Fruit fly (Drosophila melanogaster) whole organism, embryonic: ENCODE measurements around the gene Ugt36D1.

ENCODE experiments used
- B-H1 ChIP-seq: fragments of 200-800 bp; sonication (Bioruptor generic); IDR thresholded peaks from 3 replicates; pipeline ENCODE4 v1.3.6; 2022; ENCODE audit warnings: missing biosample characterization, missing genetic modification characterization
- CG11085 ChIP-seq: fragments of 200-800 bp; sonication (Bioruptor generic); IDR thresholded peaks from 2 replicates; pipeline ENCODE4 v1.3.6; 2022; ENCODE audit warnings: missing biosample characterization, missing genetic modification characterization
- CG11247 ChIP-seq: fragments of 200-800 bp; sonication (Bioruptor generic); IDR thresholded peaks from 2 replicates; pipeline ENCODE4 v1.3.6; 2022; ENCODE audit warnings: missing biosample characterization, missing genetic modification characterization
- CG14050 ChIP-seq: fragments of 200-800 bp; sonication (Bioruptor generic); IDR thresholded peaks from 3 replicates; pipeline ENCODE4 v1.3.6; 2022; ENCODE audit warnings: missing biosample characterization, missing genetic modification characterization
- CG1603 ChIP-seq: fragments of 200-800 bp; sonication (Bioruptor generic); optimal IDR thresholded peaks from 2 replicates; lab custom pipeline; 2019; ENCODE audit warnings: missing biosample characterization, mild to moderate bottlenecking, missing genetic modification characterization, moderate library complexity
- CG16815 ChIP-seq: fragments of 200-800 bp; sonication (Bioruptor generic); optimal IDR thresholded peaks from 3 replicates; lab custom pipeline; 2017; ENCODE audit warnings: missing biosample characterization, mild to moderate bottlenecking, missing genetic modification characterization
- CG17829 ChIP-seq: fragments of 200-800 bp; optimal IDR thresholded peaks from 2 replicates; lab custom pipeline; 2019; ENCODE audit warnings: missing biosample characterization, mild to moderate bottlenecking, missing genetic modification characterization, moderate library complexity
- CG18599 ChIP-seq: fragments of 200-800 bp; sonication (Bioruptor generic); optimal IDR thresholded peaks from 3 replicates; lab custom pipeline; 2017; ENCODE audit warnings: missing biosample characterization, missing genetic modification characterization, mild to moderate bottlenecking, moderate library complexity, missing genetic modification reagents
- CG18619 ChIP-seq: fragments of 200-800 bp; sonication (Bioruptor generic); optimal IDR thresholded peaks from 3 replicates; lab custom pipeline; 2017; ENCODE audit warnings: missing biosample characterization, mild to moderate bottlenecking, missing genetic modification characterization
- CG2889 ChIP-seq: fragments of 200-800 bp; sonication (Bioruptor generic); IDR thresholded peaks from 3 replicates; pipeline ENCODE4 v1.3.6; 2022; ENCODE audit warnings: missing biosample characterization, missing genetic modification characterization
- CG3163 ChIP-seq: fragments of 200-800 bp; sonication (Bioruptor generic); optimal IDR thresholded peaks from 3 replicates; lab custom pipeline; 2016; ENCODE audit warnings: missing biosample characterization, missing genetic modification characterization
- CG32772 ChIP-seq: fragments of 200-800 bp; sonication (Bioruptor generic); IDR thresholded peaks from 2 replicates; pipeline ENCODE4 v1.3.6; 2022; ENCODE audit warnings: missing biosample characterization, missing genetic modification characterization
- CG6689 ChIP-seq: fragments of 200-800 bp; sonication (Bioruptor generic); IDR thresholded peaks from 2 replicates; pipeline ENCODE4 v1.3.6; 2022; ENCODE audit warnings: missing biosample characterization, missing genetic modification characterization
- CG7786 ChIP-seq: fragments of 200-800 bp; sonication (Bioruptor generic); optimal IDR thresholded peaks from 2 replicates; lab custom pipeline; 2016; ENCODE audit warnings: missing biosample characterization, missing genetic modification characterization
- CG8388 ChIP-seq: fragments of 200-800 bp; sonication (Bioruptor generic); optimal IDR thresholded peaks from 2 replicates; lab custom pipeline; 2019; ENCODE audit warnings: missing biosample characterization, mild to moderate bottlenecking, missing genetic modification characterization, moderate library complexity
- CG8944 ChIP-seq: fragments of 200-800 bp; sonication (Bioruptor generic); optimal IDR thresholded peaks from 3 replicates; lab custom pipeline; 2016; ENCODE audit warnings: missing biosample characterization, missing genetic modification characterization
- CG9797 ChIP-seq: fragments of 200-800 bp; sonication (Bioruptor generic); optimal IDR thresholded peaks from 3 replicates; lab custom pipeline; 2018; ENCODE audit warnings: missing biosample characterization, mild to moderate bottlenecking, missing genetic modification characterization
- CoRest ChIP-seq: fragments of 200-800 bp; sonication (Bioruptor generic); optimal IDR thresholded peaks from 3 replicates; lab custom pipeline; 2018; ENCODE audit warnings: missing biosample characterization, mild to moderate bottlenecking, missing genetic modification characterization, moderate library complexity
- Dll ChIP-seq: fragments of 200-800 bp; sonication (Bioruptor generic); IDR thresholded peaks from 4 replicates; pipeline ENCODE4 v1.3.6; 2022; ENCODE audit warnings: missing biosample characterization, missing genetic modification characterization; ENCODE audit not compliant: partially characterized antibody
- Drgx ChIP-seq: fragments of 200-800 bp; sonication (Bioruptor generic); IDR thresholded peaks from 2 replicates; pipeline ENCODE4 v1.3.6; 2022; ENCODE audit warnings: missing biosample characterization, missing genetic modification characterization
- H2.0 ChIP-seq: fragments of 200-800 bp; sonication (Bioruptor generic); IDR thresholded peaks from 2 replicates; pipeline ENCODE4 v1.3.6; 2022; ENCODE audit warnings: missing biosample characterization, missing genetic modification characterization
- MBD-R2 ChIP-seq: fragments of 200-800 bp; sonication (Bioruptor generic); IDR thresholded peaks from 2 replicates; pipeline ENCODE4 v1.3.6; 2022; ENCODE audit warnings: missing biosample characterization, missing genetic modification characterization
- Neu2 ChIP-seq: fragments of 200-800 bp; sonication (Bioruptor generic); optimal IDR thresholded peaks from 3 replicates; lab custom pipeline; 2016; ENCODE audit warnings: missing biosample characterization, missing genetic modification characterization, borderline replicate concordance
- Nf-YB ChIP-seq: fragments of 200-800 bp; sonication (Bioruptor generic); optimal IDR thresholded peaks from 3 replicates; lab custom pipeline; 2019; ENCODE audit warnings: missing biosample characterization, mild to moderate bottlenecking, missing genetic modification characterization, moderate library complexity
- Pdp1 ChIP-seq, 2 experiments: fragments of 200-800 bp; sonication (Bioruptor generic); optimal IDR thresholded peaks; 3 replicates each; lab custom pipeline; 2016; ENCODE audit warnings: missing biosample characterization in 2 of 2, missing genetic modification characterization in 2 of 2, mild to moderate bottlenecking in 1 of 2, moderate library complexity in 1 of 2
- Poxn ChIP-seq: fragments of 200-800 bp; sonication (Bioruptor generic); IDR thresholded peaks from 2 replicates; pipeline ENCODE4 v1.3.6; 2022; ENCODE audit warnings: missing biosample characterization, missing genetic modification characterization
- Rx ChIP-seq: fragments of 200-800 bp; sonication (Bioruptor generic); IDR thresholded peaks from 2 replicates; pipeline ENCODE4 v1.3.6; 2022; ENCODE audit warnings: missing biosample characterization, missing genetic modification characterization
- Trl ChIP-seq, 3 experiments: fragments of >200 bp in 2 of 3; fragments of 200-800 bp in 1 of 3; sonication (Bioruptor generic) in 1 of 3; optimal IDR thresholded peaks; 2 replicates in 1 of 3; 3 replicates in 2 of 3; lab custom pipeline; 2016 to 2017; ENCODE audit warnings: missing biosample characterization in 1 of 3, missing genetic modification characterization in 1 of 3
- abd-A ChIP-seq: fragments of 200-800 bp; sonication (Bioruptor generic); optimal IDR thresholded peaks from 3 replicates; lab custom pipeline; 2019; ENCODE audit warnings: missing biosample characterization, mild to moderate bottlenecking, missing genetic modification characterization, moderate library complexity
- amos ChIP-seq: fragments of 200-800 bp; sonication (Bioruptor generic); IDR thresholded peaks from 2 replicates; pipeline ENCODE4 v1.3.6; 2022; ENCODE audit warnings: missing biosample characterization, missing genetic modification characterization; ENCODE audit not compliant: partially characterized antibody
- chinmo ChIP-seq: fragments of 200-800 bp; sonication (Bioruptor generic); IDR thresholded peaks from 4 replicates; pipeline ENCODE4 v1.3.6; 2022; ENCODE audit warnings: missing biosample characterization, missing genetic modification characterization; ENCODE audit not compliant: partially characterized antibody
- chm ChIP-seq: fragments of 200-800 bp; sonication (Bioruptor generic); IDR thresholded peaks from 2 replicates; pipeline ENCODE4 v1.3.6; 2022; ENCODE audit warnings: missing biosample characterization, missing genetic modification characterization
- crc ChIP-seq: fragments of 200-800 bp; sonication (Bioruptor generic); optimal IDR thresholded peaks from 2 replicates; lab custom pipeline; 2016; ENCODE audit warnings: missing biosample characterization, missing genetic modification characterization
- croc ChIP-seq: fragments of 200-800 bp; sonication (Bioruptor generic); conservative IDR thresholded peaks from 3 replicates; pipeline ENCODE4 v1.3.6; 2022; ENCODE audit warnings: missing biosample characterization, missing genetic modification characterization
- ewg ChIP-seq: fragments of 200-800 bp; sonication (Bioruptor generic); optimal IDR thresholded peaks from 3 replicates; lab custom pipeline; 2017; ENCODE audit warnings: mild to moderate bottlenecking, missing biosample characterization, missing genetic modification reagents, missing genetic modification characterization
- fd96Cb ChIP-seq: fragments of 200-800 bp; sonication (Bioruptor generic); optimal IDR thresholded peaks from 2 replicates; lab custom pipeline; 2018; ENCODE audit warnings: missing biosample characterization, mild to moderate bottlenecking, missing genetic modification characterization, moderate library complexity
- gt ChIP-seq: fragments of 200-800 bp; sonication (Bioruptor generic); IDR thresholded peaks from 2 replicates; pipeline ENCODE4 v1.3.6; 2022; ENCODE audit warnings: missing biosample characterization, missing genetic modification characterization
- ham ChIP-seq: fragments of 200-800 bp; sonication (Bioruptor generic); IDR thresholded peaks from 2 replicates; pipeline ENCODE4 v1.3.6; 2022; ENCODE audit warnings: missing biosample characterization, missing genetic modification characterization
- kay ChIP-seq: fragments of 200-800 bp; sonication (Bioruptor generic); optimal IDR thresholded peaks from 2 replicates; lab custom pipeline; 2016; ENCODE audit warnings: missing biosample characterization, missing genetic modification characterization
- ken ChIP-seq: fragments of 200-800 bp; sonication (Bioruptor generic); IDR thresholded peaks from 3 replicates; pipeline ENCODE4 v1.3.6; 2022; ENCODE audit warnings: missing biosample characterization, missing genetic modification characterization
- lov ChIP-seq, 2 experiments: fragments of 200-800 bp in 1 of 2; fragments of >200 bp in 1 of 2; sonication (Bioruptor generic) in 1 of 2; IDR thresholded peaks in 1 of 2; optimal IDR thresholded peaks in 1 of 2; 2 replicates in 1 of 2; 3 replicates in 1 of 2; pipeline versions ENCODE4 v1.3.6 to Lab custom; 2017 to 2022; ENCODE audit warnings: missing biosample characterization in 1 of 2, missing genetic modification characterization in 1 of 2
- nerfin-1 ChIP-seq: fragments of 200-800 bp; sonication (Bioruptor generic); optimal IDR thresholded peaks from 3 replicates; lab custom pipeline; 2019; ENCODE audit warnings: missing biosample characterization, mild to moderate bottlenecking, missing genetic modification characterization, moderate library complexity
- nom ChIP-seq: fragments of 200-800 bp; sonication (Bioruptor generic); optimal IDR thresholded peaks from 2 replicates; lab custom pipeline; 2017; ENCODE audit warnings: missing biosample characterization, missing genetic modification characterization, mild to moderate bottlenecking, moderate library complexity, missing genetic modification reagents
- odd ChIP-seq: fragments of 200-800 bp; sonication (Bioruptor generic); optimal IDR thresholded peaks from 2 replicates; lab custom pipeline; 2017; ENCODE audit warnings: missing biosample characterization, mild to moderate bottlenecking, missing genetic modification characterization
- otp ChIP-seq: fragments of 200-800 bp; sonication (Bioruptor generic); IDR thresholded peaks from 3 replicates; pipeline ENCODE4, ENCODE4 v1.3.6; 2022; ENCODE audit warnings: missing biosample characterization, missing genetic modification characterization
- pan ChIP-seq, 4 experiments: fragments of >200 bp in 3 of 4; fragments of 200-800 bp in 1 of 4; sonication (Bioruptor generic) in 1 of 4; optimal IDR thresholded peaks in 3 of 4; IDR thresholded peaks in 1 of 4; 2 replicates each; pipeline versions ENCODE4 v1.3.6 to Lab custom; 2017 to 2022; ENCODE audit warnings: missing biosample characterization in 2 of 4, missing genetic modification characterization in 2 of 4, mixed read lengths in 1 of 4
- sc ChIP-seq, 3 experiments: fragments of >200 bp in 2 of 3; fragments of 200-800 bp in 1 of 3; sonication (Bioruptor generic) in 1 of 3; optimal IDR thresholded peaks; 2 replicates in 2 of 3; 3 replicates in 1 of 3; lab custom pipeline; 2017; ENCODE audit warnings: mild to moderate bottlenecking in 1 of 3, missing biosample characterization in 1 of 3, missing genetic modification characterization in 1 of 3, missing genetic modification reagents in 1 of 3
- sr ChIP-seq: fragments of 200-800 bp; sonication (Bioruptor generic); IDR thresholded peaks from 3 replicates; pipeline ENCODE4 v1.3.6; 2022; ENCODE audit warnings: missing biosample characterization, missing genetic modification characterization
- yki ChIP-seq: fragments of >200 bp; optimal IDR thresholded peaks from 3 replicates; lab custom pipeline; 2018

The Ugt36D1 gene

DNA sequence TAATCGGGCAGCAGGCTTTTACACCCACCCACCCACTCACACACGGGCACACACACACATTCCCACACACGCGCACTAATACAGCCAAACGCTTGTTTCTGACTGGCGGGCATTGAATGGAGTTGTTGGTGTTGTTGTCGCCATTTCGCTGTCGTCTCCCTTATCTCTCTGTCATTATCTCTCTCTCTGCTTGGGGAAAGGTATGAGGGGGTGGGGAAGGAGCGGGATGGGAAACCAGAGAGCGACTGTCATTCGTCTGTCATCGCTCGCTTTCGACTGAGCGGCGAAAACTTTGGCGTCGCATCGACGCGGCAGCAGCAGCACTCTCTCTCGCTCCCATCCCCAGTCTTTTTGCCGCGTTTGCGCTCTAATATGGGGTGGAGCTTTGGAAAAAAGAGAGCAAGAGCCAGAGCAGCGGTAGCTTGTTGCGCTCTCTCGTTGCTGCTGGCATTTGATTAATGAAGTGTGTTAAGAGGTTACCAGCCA, 27.4 kb upstream of the Ugt36D1 start (continued):
- TF ChIP-seq lov (optimal IDR thresholded peaks at IDR 0.05; lab: Kevin White, UChicago) (no peak), lov (GFP tag; IDR thresholded peaks at IDR 0.05; lab: Robert Waterston, UW) (no peak), crc (GFP tag; lab: Kevin White, UChicago) (no peak), otp (GFP tag; lab: Robert Waterston, UW) (no peak), CG8944 (no peak), CG32772 (GFP tag; lab: Robert Waterston, UW) (no peak), Dll (GFP tag; lab: Robert Waterston, UW) (peak; percentile 54; the same call in 2 of the 4 replicates), CG7786 (GFP tag; lab: Kevin White, UChicago) (no peak), CG11085 (GFP tag; lab: Robert Waterston, UW) (no peak), Rx (GFP tag; lab: Robert Waterston, UW) (no peak), Nf-YB (GFP tag; lab: Kevin White, UChicago) (peak; percentile 99), ewg (GFP tag; lab: Kevin White, UChicago) (peak; percentile 79), amos (GFP tag; lab: Robert Waterston, UW) (no peak), yki (peak; percentile 2), CG2889 (GFP tag; lab: Robert Waterston, UW) (no peak), MBD-R2 (GFP tag; lab: Robert Waterston, UW) (no peak), chinmo (GFP tag; lab: Robert Waterston, UW) (peak; percentile 80; the same call in 1 of the 4 replicates), CG18599 (GFP tag; lab: Kevin White, UChicago) (no peak), CG11247 (GFP tag; lab: Robert Waterston, UW) (no peak), CG18619 (no peak), CG6689 (GFP tag; lab: Robert Waterston, UW) (no peak), nom (GFP tag; lab: Kevin White, UChicago) (no peak), ham (peak; percentile 45; the same call in 1 of the 2 replicates), nerfin-1 (tag; lab: Kevin White, UChicago) (peak; percentile 32), Pdp1 (GFP tag; optimal IDR thresholded peaks at IDR 0.05; lab: Kevin White, UChicago) (peak in 1 of 2 experiments; percentile 34), CG8388 (GFP tag; lab: Kevin White, UChicago) (no peak), CG3163 (GFP tag; lab: Kevin White, UChicago) (no peak), Poxn (no peak), CG14050 (GFP tag; lab: Robert Waterston, UW) (no peak), chm (GFP tag; lab: Robert Waterston, UW) (peak; percentile 25; the same call in 1 of the 2 replicates), Neu2 (no peak), CoRest (peak; percentile 6), ken (no peak), odd (GFP tag; lab: Kevin White, UChicago) (no peak), Drgx (GFP tag; lab: Robert Waterston, UW) (no peak), gt (GFP tag; lab: Robert Waterston, UW) (no peak), pan (optimal IDR thresholded peaks at IDR 0.05; lab: Kevin White, UChicago) (no peak), pan (GFP tag; optimal IDR thresholded peaks at IDR 0.05 in 1 of 2, IDR thresholded peaks at IDR 0.05 in 1 of 2) (no peak), sc (optimal IDR thresholded peaks at IDR 0.05; lab: Kevin White, UChicago) (no peak), sc (GFP tag; optimal IDR thresholded peaks at IDR 0.05; lab: Kevin White, UChicago) (no peak), sr (GFP tag; lab: Robert Waterston, UW) (peak; percentile 67; the same call in 2 of the 3 replicates), abd-A (tag; lab: Kevin White, UChicago) (no peak), CG16815 (GFP tag; lab: Kevin White, UChicago) (no peak), croc (GFP tag; lab: Robert Waterston, UW) (no peak), B-H1 (GFP tag; lab: Robert Waterston, UW) (no peak), H2.0 (GFP tag; lab: Robert Waterston, UW) (no peak), CG9797 (GFP tag; lab: Kevin White, UChicago) (no peak), Trl (optimal IDR thresholded peaks at IDR 0.05; lab: Kevin White, UChicago) (peak; percentile 87 to 94), Trl (GFP tag; optimal IDR thresholded peaks at IDR 0.05; lab: Kevin White, UChicago) (peak; percentile 15), CG17829 (no peak), fd96Cb (tag; lab: Kevin White, UChicago) (no peak), CG1603 (tag; lab: Kevin White, UChicago) (no peak), kay (no peak)
